Worm (Caenorhabditis elegans) whole organism, young adult: ENCODE data around the gene C46F2.1.

ENCODE experiments used
- bed-2 ChIP-seq: fragments of 200-800 bp; sonication (Bioruptor generic); IDR thresholded peaks from 2 replicates; pipeline ENCODE4 v1.3.6; 2022; ENCODE audit warnings: missing genetic modification reagents, missing genetic modification characterization, missing compliant biosample characterization
- cebp-2 ChIP-seq: fragments of 200-800 bp; sonication (Bioruptor generic); IDR thresholded peaks from 2 replicates; pipeline ENCODE4 v1.3.6; 2022; ENCODE audit warnings: missing genetic modification characterization, missing compliant biosample characterization
- ceh-91 ChIP-seq: fragments of 200-800 bp; sonication (Bioruptor generic); IDR thresholded peaks from 2 replicates; pipeline ENCODE4 v1.3.6; 2022; ENCODE audit warnings: missing genetic modification reagents, missing genetic modification characterization, missing compliant biosample characterization
- let-526 ChIP-seq: fragments of 200-800 bp; sonication (Bioruptor generic); IDR thresholded peaks from 2 replicates; pipeline ENCODE4 v1.3.6; 2022; ENCODE audit warnings: missing genetic modification reagents, missing genetic modification characterization, missing compliant biosample characterization
- madf-8 ChIP-seq: fragments of 200-800 bp; sonication (Bioruptor generic); conservative IDR thresholded peaks from 2 replicates; pipeline ENCODE4 v1.3.6; 2022; ENCODE audit warnings: missing genetic modification reagents, missing genetic modification characterization, missing compliant biosample characterization
- nfya-1 ChIP-seq: sonication (generic microtip); optimal IDR thresholded peaks from 2 replicates; lab custom pipeline; 2017; ENCODE audit warnings: antibody characterized with exemption, missing compliant biosample characterization, missing genetic modification characterization, borderline replicate concordance; ENCODE audit not compliant: insufficient read depth
- nhr-27 ChIP-seq: fragments of 200-800 bp; sonication (Bioruptor generic); optimal IDR thresholded peaks from 2 replicates; lab custom pipeline; 2018; ENCODE audit warnings: mild to moderate bottlenecking, missing genetic modification characterization, moderate library complexity, missing compliant biosample characterization
- snpc-1.3 ChIP-seq: sonication (generic microtip); optimal IDR thresholded peaks from 2 replicates; lab custom pipeline; 2017; ENCODE audit warnings: missing genetic modification characterization, mild to moderate bottlenecking, missing compliant biosample characterization, antibody characterized with exemption, moderate library complexity, missing genotype, missing genetic modification reagents; ENCODE audit not compliant: insufficient read depth
- zfh-2 ChIP-seq: fragments of 200-800 bp; sonication (Bioruptor generic); conservative IDR thresholded peaks from 2 replicates; pipeline ENCODE4 v1.3.6; 2022; ENCODE audit warnings: missing genetic modification reagents, missing genetic modification characterization, missing compliant biosample characterization

- no peak for TF ChIP-seq snpc-1.3 (tag; lab: Kevin White, UChicago)
- TF ChIP-seq let-526 (GFP tag; lab: Robert Waterston, UW): no peak
- TF ChIP-seq zfh-2 (GFP tag; lab: Robert Waterston, UW): no peak
- no peak for TF ChIP-seq cebp-2
- TF ChIP-seq nfya-1 (tag; lab: Kevin White, UChicago): no peak
- no peak for TF ChIP-seq ceh-91 (GFP tag; lab: Robert Waterston, UW)
- TF ChIP-seq bed-2 (GFP tag; lab: Robert Waterston, UW): no peak
- no peak for TF ChIP-seq madf-8 (GFP tag; lab: Robert Waterston, UW)
- no peak for TF ChIP-seq nhr-27 (tag; lab: Kevin White, UChicago)
Observed at ce11 chrX:8037365-8037764, 40.5 kb upstream of the C46F2.1 start.
